Fruit fly (Drosophila melanogaster) whole organism, prepupa: ENCODE measurements around the gene plh.

Experiments used
- CG10631 ChIP-seq: fragments of 200-800 bp; sonication (Bioruptor generic); optimal IDR thresholded peaks from 2 replicates; lab custom pipeline; 2016; ENCODE audit warnings: missing biosample characterization, missing genetic modification characterization
- CG10669 ChIP-seq: fragments of 200-800 bp; sonication (Bioruptor generic); optimal IDR thresholded peaks from 3 replicates; lab custom pipeline; 2018; ENCODE audit warnings: missing biosample characterization, mild to moderate bottlenecking, missing genetic modification characterization, moderate library complexity
- CG11294 ChIP-seq: fragments of 200-800 bp; sonication (Bioruptor generic); IDR thresholded peaks from 2 replicates; pipeline ENCODE4 v1.3.6; 2022; ENCODE audit warnings: missing biosample characterization, missing genetic modification characterization
- CG15336 ChIP-seq: fragments of 200-800 bp; sonication (Bioruptor generic); IDR thresholded peaks from 2 replicates; pipeline ENCODE4 v1.3.6; 2022; ENCODE audit warnings: missing biosample characterization, missing genetic modification characterization
- CG16779 ChIP-seq: fragments of 200-800 bp; sonication (Bioruptor generic); optimal IDR thresholded peaks from 3 replicates; lab custom pipeline; 2017; ENCODE audit warnings: missing biosample characterization, mild to moderate bottlenecking, missing genetic modification characterization
- CG3032 ChIP-seq: fragments of 200-800 bp; optimal IDR thresholded peaks from 2 replicates; lab custom pipeline; 2019; ENCODE audit warnings: missing biosample characterization, mild to moderate bottlenecking, missing genetic modification characterization, moderate library complexity
- CG32006 ChIP-seq: fragments of 200-800 bp; sonication (Bioruptor generic); optimal IDR thresholded peaks from 3 replicates; lab custom pipeline; 2017; ENCODE audit warnings: missing biosample characterization, mild to moderate bottlenecking, missing genetic modification characterization
- CG3919 ChIP-seq: fragments of 200-800 bp; sonication (Bioruptor generic); optimal IDR thresholded peaks from 3 replicates; lab custom pipeline; 2016; ENCODE audit warnings: missing biosample characterization, missing genetic modification characterization
- CG6163 ChIP-seq: fragments of 200-800 bp; sonication (Bioruptor generic); IDR thresholded peaks from 3 replicates; pipeline ENCODE4 v1.3.6; 2022; ENCODE audit warnings: missing biosample characterization, missing genetic modification characterization
- CG6276 ChIP-seq: fragments of 200-800 bp; sonication (Bioruptor generic); optimal IDR thresholded peaks from 2 replicates; lab custom pipeline; 2017; ENCODE audit warnings: missing biosample characterization, mild to moderate bottlenecking, missing genetic modification characterization
- CG6792 ChIP-seq: fragments of 200-800 bp; sonication (Bioruptor generic); optimal IDR thresholded peaks from 3 replicates; lab custom pipeline; 2016; ENCODE audit warnings: missing biosample characterization, missing genetic modification characterization
- CG6808 ChIP-seq: fragments of 200-800 bp; sonication (Bioruptor generic); optimal IDR thresholded peaks from 3 replicates; lab custom pipeline; 2017; ENCODE audit warnings: missing biosample characterization, missing genetic modification characterization, mild to moderate bottlenecking, moderate library complexity, missing genetic modification reagents
- CG6854 ChIP-seq: fragments of 200-800 bp; sonication (Bioruptor generic); optimal IDR thresholded peaks from 2 replicates; lab custom pipeline; 2017; ENCODE audit warnings: missing biosample characterization, mild to moderate bottlenecking, missing genetic modification characterization
- CG7368 ChIP-seq: fragments of 200-800 bp; sonication (Bioruptor generic); optimal IDR thresholded peaks from 3 replicates; lab custom pipeline; 2016; ENCODE audit warnings: missing biosample characterization, missing genetic modification characterization
- CG9139 ChIP-seq: fragments of 200-800 bp; sonication (Bioruptor generic); optimal IDR thresholded peaks from 3 replicates; lab custom pipeline; 2017; ENCODE audit warnings: missing biosample characterization, mild to moderate bottlenecking, missing genetic modification characterization
- Eip75B ChIP-seq: fragments of 200-800 bp; sonication (Bioruptor generic); optimal IDR thresholded peaks from 3 replicates; lab custom pipeline; 2016; ENCODE audit warnings: missing biosample characterization, missing genetic modification characterization
- Eip78C ChIP-seq: fragments of 200-800 bp; sonication (Bioruptor generic); peaks from one replicate; lab custom pipeline; 2016; ENCODE audit warnings: missing biosample characterization, missing genetic modification characterization
- Ets21C ChIP-seq: fragments of 200-800 bp; sonication (Bioruptor generic); optimal IDR thresholded peaks from 3 replicates; lab custom pipeline; 2016; ENCODE audit warnings: missing biosample characterization, missing genetic modification characterization
- Ets96B ChIP-seq: fragments of 200-800 bp; optimal IDR thresholded peaks from 2 replicates; lab custom pipeline; 2019; ENCODE audit warnings: missing biosample characterization, mild to moderate bottlenecking, missing genetic modification characterization, moderate library complexity
- Gug ChIP-seq: fragments of 200-800 bp; sonication (Bioruptor generic); IDR thresholded peaks from 2 replicates; pipeline ENCODE4 v1.3.6; 2022; ENCODE audit warnings: missing biosample characterization, missing genetic modification characterization
- Hr4 ChIP-seq: fragments of 200-800 bp; sonication (Bioruptor generic); optimal IDR thresholded peaks from 3 replicates; lab custom pipeline; 2016; ENCODE audit warnings: missing biosample characterization, missing genetic modification characterization
- Met ChIP-seq: fragments of 200-800 bp; sonication (Bioruptor generic); optimal IDR thresholded peaks from 3 replicates; lab custom pipeline; 2016; ENCODE audit warnings: missing biosample characterization, missing genetic modification characterization
- OdsH ChIP-seq: fragments of 200-800 bp; sonication (Bioruptor generic); optimal IDR thresholded peaks from 3 replicates; lab custom pipeline; 2016; ENCODE audit warnings: missing biosample characterization, missing genetic modification characterization
- Smox ChIP-seq: fragments of 200-800 bp; sonication (Bioruptor generic); optimal IDR thresholded peaks from 3 replicates; lab custom pipeline; 2016; ENCODE audit warnings: missing biosample characterization, missing genetic modification characterization
- Sox102F ChIP-seq: fragments of 200-800 bp; sonication (Bioruptor generic); optimal IDR thresholded peaks from 2 replicates; lab custom pipeline; 2016; ENCODE audit warnings: missing biosample characterization, mild to moderate bottlenecking, missing genetic modification characterization
- Sox14 ChIP-seq: fragments of 200-800 bp; sonication (Bioruptor generic); optimal IDR thresholded peaks from 3 replicates; lab custom pipeline; 2016; ENCODE audit warnings: missing biosample characterization, missing genetic modification characterization
- Sox15 ChIP-seq: fragments of 200-800 bp; sonication (Bioruptor generic); optimal IDR thresholded peaks from 3 replicates; lab custom pipeline; 2016; ENCODE audit warnings: missing biosample characterization, missing genetic modification characterization
- achi ChIP-seq: fragments of 200-800 bp; sonication (Bioruptor generic); optimal IDR thresholded peaks from 3 replicates; lab custom pipeline; 2016; ENCODE audit warnings: missing biosample characterization, missing genetic modification characterization
- acj6 ChIP-seq: fragments of 200-800 bp; sonication (Bioruptor generic); optimal IDR thresholded peaks from 3 replicates; lab custom pipeline; 2016; ENCODE audit warnings: missing biosample characterization, missing genetic modification characterization
- cyc ChIP-seq: fragments of 200-800 bp; sonication (Bioruptor generic); optimal IDR thresholded peaks from 3 replicates; lab custom pipeline; 2016; ENCODE audit warnings: missing biosample characterization, missing genetic modification characterization
- dac ChIP-seq: fragments of 200-800 bp; sonication (Bioruptor generic); optimal IDR thresholded peaks from 2 replicates; lab custom pipeline; 2017; ENCODE audit warnings: missing biosample characterization, mild to moderate bottlenecking, missing genetic modification characterization
- dsx ChIP-seq: fragments of 200-800 bp; optimal IDR thresholded peaks from 3 replicates; lab custom pipeline; 2019; ENCODE audit warnings: missing biosample characterization, mild to moderate bottlenecking, missing genetic modification characterization, moderate library complexity; ENCODE audit not compliant: poor library complexity, severe bottlenecking
- esn ChIP-seq: fragments of 200-800 bp; sonication (Bioruptor generic); optimal IDR thresholded peaks from 2 replicates; lab custom pipeline; 2016; ENCODE audit warnings: missing biosample characterization, mild to moderate bottlenecking, missing genetic modification characterization, moderate library complexity
- fd59A ChIP-seq: fragments of 200-800 bp; sonication (Bioruptor generic); optimal IDR thresholded peaks from 2 replicates; lab custom pipeline; 2017; ENCODE audit warnings: missing biosample characterization, mild to moderate bottlenecking, missing genetic modification characterization, missing genetic modification reagents
- fkh ChIP-seq: fragments of 200-800 bp; sonication (Bioruptor generic); optimal IDR thresholded peaks from 3 replicates; lab custom pipeline; 2017; ENCODE audit warnings: missing biosample characterization, mild to moderate bottlenecking, missing genetic modification characterization, moderate library complexity
- net ChIP-seq: fragments of 200-800 bp; sonication (Bioruptor generic); optimal IDR thresholded peaks from 3 replicates; lab custom pipeline; 2016; ENCODE audit warnings: missing biosample characterization, missing genetic modification characterization
- pdm3 ChIP-seq: fragments of 200-800 bp; sonication (Bioruptor generic); optimal IDR thresholded peaks from 3 replicates; lab custom pipeline; 2016; ENCODE audit warnings: missing biosample characterization, missing genetic modification characterization
- salr ChIP-seq, 2 experiments: fragments of 200-800 bp; sonication (Bioruptor generic); optimal IDR thresholded peaks; 3 replicates each; lab custom pipeline; 2016 to 2018; ENCODE audit warnings: missing biosample characterization in 2 of 2, missing genetic modification characterization in 2 of 2, mild to moderate bottlenecking in 1 of 2
- spab ChIP-seq: fragments of 200-800 bp; sonication (Bioruptor generic); optimal IDR thresholded peaks from 2 replicates; lab custom pipeline; 2017; ENCODE audit warnings: missing biosample characterization, mild to moderate bottlenecking, missing genetic modification characterization, missing genetic modification reagents
- ss ChIP-seq, 2 experiments: fragments of 200-800 bp; sonication (Bioruptor generic); optimal IDR thresholded peaks; 2 replicates in 1 of 2; 3 replicates in 1 of 2; lab custom pipeline; 2017 to 2018; ENCODE audit warnings: mild to moderate bottlenecking in 2 of 2, missing biosample characterization in 2 of 2, missing genetic modification characterization in 2 of 2, moderate library complexity in 1 of 2
- svp ChIP-seq: fragments of 200-800 bp; sonication (Bioruptor generic); peaks from one replicate; lab custom pipeline; 2016; ENCODE audit warnings: missing biosample characterization, missing genetic modification characterization
- vri ChIP-seq: fragments of 200-800 bp; sonication (Bioruptor generic); optimal IDR thresholded peaks from 3 replicates; lab custom pipeline; 2016; ENCODE audit warnings: missing biosample characterization, mild to moderate bottlenecking, missing genetic modification characterization

Gene plh

dm6 chr3R:4981076-4981593 is 29.7 kb downstream of the plh start:
- TF ChIP-seq CG9139 (GFP tag; lab: Kevin White, UChicago) = peak; percentile 10
- no peak for TF ChIP-seq CG32006 (GFP tag; lab: Kevin White, UChicago)
- TF ChIP-seq CG16779 = no peak
- TF ChIP-seq CG11294 (GFP tag; lab: Robert Waterston, UW) = no peak
- TF ChIP-seq spab (GFP tag; lab: Kevin White, UChicago) = peak; percentile 13
- peak; percentile 19 to 46 for TF ChIP-seq ss (GFP tag; optimal IDR thresholded peaks at IDR 0.05; lab: Kevin White, UChicago)
- TF ChIP-seq dsx (GFP tag; lab: Kevin White, UChicago) = peak; percentile 14
- peak; percentile 42 for TF ChIP-seq CG6808
- TF ChIP-seq CG6163 (GFP tag; lab: Robert Waterston, UW) = 0 out of 3 replicates have a peak, but pooled peaks have one; percentile 16
- TF ChIP-seq CG6276 (GFP tag; lab: Kevin White, UChicago) = no peak
- TF ChIP-seq Eip78C = peak; percentile 33
- no peak for TF ChIP-seq svp (GFP tag; lab: Kevin White, UChicago)

dm6 chr3R:4980069-4980797 is 30.6 kb downstream of the plh start:
- TF ChIP-seq CG32006 (GFP tag; lab: Kevin White, UChicago) (no peak), CG6808 (no peak), net (GFP tag; lab: Kevin White, UChicago) (no peak), esn (GFP tag; lab: Kevin White, UChicago) (no peak), Sox15 (GFP tag; lab: Kevin White, UChicago) (no peak), pdm3 (GFP tag; lab: Kevin White, UChicago) (no peak), OdsH (GFP tag; lab: Kevin White, UChicago) (no peak), Eip78C (no peak), CG10669 (no peak), spab (GFP tag; lab: Kevin White, UChicago) (no peak), Sox14 (GFP tag; lab: Kevin White, UChicago) (no peak), Smox (GFP tag; lab: Kevin White, UChicago) (no peak), Ets96B (tag; lab: Kevin White, UChicago) (no peak), Eip75B (no peak), dac (GFP tag; lab: Kevin White, UChicago) (no peak), Sox102F (GFP tag; lab: Kevin White, UChicago) (no peak)
- TF ChIP-seq, all 60 proteins: peak for 0

dm6 chr3R:4979143-4979728 is 31.6 kb downstream of the plh start:
- TF ChIP-seq Sox15 (GFP tag; lab: Kevin White, UChicago) (no peak), fkh (GFP tag; lab: Kevin White, UChicago) (no peak), CG3919 (GFP tag; lab: Kevin White, UChicago) (peak; percentile 5), CG10669 (peak; percentile 23), CG10631 (GFP tag; lab: Kevin White, UChicago) (peak; percentile 4), Hr4 (GFP tag; lab: Kevin White, UChicago) (no peak), net (GFP tag; lab: Kevin White, UChicago) (no peak), Met (GFP tag; lab: Kevin White, UChicago) (peak; percentile 46), ss (GFP tag; optimal IDR thresholded peaks at IDR 0.05; lab: Kevin White, UChicago) (no peak), Sox14 (GFP tag; lab: Kevin White, UChicago) (no peak), CG32006 (GFP tag; lab: Kevin White, UChicago) (peak; percentile 10), Eip78C (peak; percentile 53), dac (GFP tag; lab: Kevin White, UChicago) (no peak), CG6792 (GFP tag; lab: Kevin White, UChicago) (no peak), Eip75B (peak; percentile 13), CG15336 (GFP tag; lab: Robert Waterston, UW) (no peak), CG3032 (tag; lab: Kevin White, UChicago) (peak; percentile 40), spab (GFP tag; lab: Kevin White, UChicago) (no peak), Sox102F (GFP tag; lab: Kevin White, UChicago) (peak; percentile 27), esn (GFP tag; lab: Kevin White, UChicago) (peak; percentile 9), salr (GFP tag; optimal IDR thresholded peaks at IDR 0.05; lab: Kevin White, UChicago) (no peak), vri (no peak), CG6808 (no peak), acj6 (GFP tag; lab: Kevin White, UChicago) (peak; percentile 9), Ets21C (GFP tag; lab: Kevin White, UChicago) (no peak), CG6854 (GFP tag; lab: Kevin White, UChicago) (peak; percentile 4), OdsH (GFP tag; lab: Kevin White, UChicago) (peak; percentile 4), achi (GFP tag; lab: Kevin White, UChicago) (no peak), CG7368 (GFP tag; lab: Kevin White, UChicago) (no peak), fd59A (GFP tag; lab: Kevin White, UChicago) (no peak), cyc (GFP tag; lab: Kevin White, UChicago) (no peak), svp (GFP tag; lab: Kevin White, UChicago) (peak; percentile 65), Gug (GFP tag; lab: Robert Waterston, UW) (no peak)
